Fruit fly (Drosophila melanogaster) whole organism: Measurements from ENCODE around the gene Gbeta76C.
"Not testable (repeated sequence)": the region's sequence is repeated elsewhere in the genome, so short reads cannot be mapped to it uniquely, and the experiment has no call there.

ENCODE experiments used
- CG8478 ChIP-seq: fragments of >200 bp; optimal IDR thresholded peaks from 2 replicates; lab custom pipeline; 2018; ENCODE audit warnings: inconsistent platforms
- Dll ChIP-seq: fragments of >200 bp; optimal IDR thresholded peaks from 2 replicates; lab custom pipeline; 2017
- EcR ChIP-seq, 2 experiments: fragments of >200 bp; optimal IDR thresholded peaks; 2 replicates each; lab custom pipeline; 2017; ENCODE audit warnings: missing biosample characterization in 2 of 2, missing genetic modification characterization in 2 of 2, missing genetic modification reagents in 2 of 2
- pan ChIP-seq: fragments of >200 bp; optimal IDR thresholded peaks from 2 replicates; lab custom pipeline; 2017
- psq ChIP-seq: fragments of >200 bp; optimal IDR thresholded peaks from 2 replicates; lab custom pipeline; 2017
- usp ChIP-seq: fragments of >200 bp; optimal IDR thresholded peaks from 2 replicates; lab custom pipeline; 2017; ENCODE audit warnings: missing biosample characterization, missing genetic modification characterization, mixed read lengths

The Gbeta76C gene

dm6 chr3L:19699651-19700050, 12.2 kb downstream of the Gbeta76C start:
- no peak for TF ChIP-seq CG8478 (lab: Kevin White, UChicago)
- no peak for TF ChIP-seq psq (lab: Kevin White, UChicago)
- no peak for TF ChIP-seq pan (lab: Kevin White, UChicago)
- TF ChIP-seq EcR (GFP tag; optimal IDR thresholded peaks at IDR 0.05; lab: Kevin White, UChicago): no peak
- no peak for TF ChIP-seq Dll (lab: Kevin White, UChicago)
- TF ChIP-seq usp: no peak

DNA sequence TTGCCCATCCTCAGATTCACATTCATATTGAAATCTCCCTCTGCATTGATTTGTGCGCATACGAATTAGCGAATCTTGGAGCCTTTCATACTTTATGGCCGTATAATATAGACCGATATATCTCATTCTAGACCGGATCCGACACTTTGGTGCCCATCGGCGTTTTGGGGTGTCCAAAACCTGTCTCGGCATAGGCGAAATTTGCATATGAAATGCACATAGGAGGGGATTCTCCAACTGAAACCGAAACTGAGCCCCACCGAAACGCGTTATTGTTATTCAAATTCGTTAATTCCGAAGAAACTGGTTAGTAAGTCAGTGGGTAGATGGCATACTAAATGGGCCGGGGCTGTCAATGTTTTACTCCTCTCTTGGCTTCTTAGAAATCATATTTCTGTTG, 13.0 kb downstream of the Gbeta76C start:
- TF ChIP-seq pan (lab: Kevin White, UChicago): no peak
- TF ChIP-seq psq (lab: Kevin White, UChicago): no peak
- no peak for TF ChIP-seq EcR (GFP tag; optimal IDR thresholded peaks at IDR 0.05; lab: Kevin White, UChicago)
- TF ChIP-seq usp: no peak
- no peak for TF ChIP-seq Dll (lab: Kevin White, UChicago)
- TF ChIP-seq CG8478 (lab: Kevin White, UChicago): no peak

dm6 chr3L:19701106-19701505, 13.7 kb downstream of the Gbeta76C start:
- TF ChIP-seq EcR (GFP tag; optimal IDR thresholded peaks at IDR 0.05; lab: Kevin White, UChicago) (no peak), CG8478 (lab: Kevin White, UChicago) (no peak), Dll (lab: Kevin White, UChicago) (no peak), psq (lab: Kevin White, UChicago) (no peak), usp (no peak)

dm6 chr3L:19701662-19702061, 14.2 kb downstream of the Gbeta76C start:
- TF ChIP-seq Dll (lab: Kevin White, UChicago) (no peak), EcR (GFP tag; optimal IDR thresholded peaks at IDR 0.05; lab: Kevin White, UChicago) (no peak), pan (lab: Kevin White, UChicago) (no peak), CG8478 (lab: Kevin White, UChicago) (no peak)

dm6 chr3L:19703323-19703722, 15.9 kb downstream of the Gbeta76C start:
- TF ChIP-seq psq (lab: Kevin White, UChicago) (no peak), CG8478 (lab: Kevin White, UChicago) (no peak), Dll (lab: Kevin White, UChicago) (no peak), EcR (GFP tag; optimal IDR thresholded peaks at IDR 0.05; lab: Kevin White, UChicago) (no peak), pan (lab: Kevin White, UChicago) (no peak), usp (no peak)

DNA sequence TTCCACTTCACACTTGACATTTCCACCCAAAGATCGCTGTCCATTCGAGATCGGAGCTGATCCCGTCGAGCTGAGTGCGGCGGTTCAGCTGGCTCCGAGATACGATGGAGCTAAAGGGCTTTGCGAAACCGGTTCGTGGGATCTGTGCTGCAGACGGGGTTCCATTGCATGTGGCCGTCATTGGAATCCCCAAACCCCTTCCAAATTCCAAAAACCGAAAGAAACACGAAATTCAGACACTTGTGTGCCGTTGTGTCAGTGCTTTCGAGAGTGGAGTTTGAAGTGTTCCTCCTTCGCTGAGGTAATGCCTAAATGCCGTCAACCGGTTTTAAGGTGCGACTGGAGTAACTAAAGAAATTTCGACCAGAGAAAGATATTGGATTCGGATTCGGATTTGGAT, 17.4 kb downstream of the Gbeta76C start:
- TF ChIP-seq CG8478 (lab: Kevin White, UChicago): no peak
- TF ChIP-seq Dll (lab: Kevin White, UChicago): no peak
- TF ChIP-seq psq (lab: Kevin White, UChicago): no peak
- no peak for TF ChIP-seq EcR (GFP tag; optimal IDR thresholded peaks at IDR 0.05; lab: Kevin White, UChicago)
- TF ChIP-seq pan (lab: Kevin White, UChicago): no peak
- TF ChIP-seq usp: no peak

- no peak for TF ChIP-seq CG8478 (lab: Kevin White, UChicago)
- TF ChIP-seq psq (lab: Kevin White, UChicago): no peak
- no peak for TF ChIP-seq Dll (lab: Kevin White, UChicago)
- no peak for TF ChIP-seq usp
- no peak for TF ChIP-seq pan (lab: Kevin White, UChicago)
- no peak for TF ChIP-seq EcR (GFP tag; optimal IDR thresholded peaks at IDR 0.05; lab: Kevin White, UChicago)
Measured at dm6 chr3L:19707570-19708146, 20.2 kb downstream of the Gbeta76C start, which contains the start of gene serp. serp (minus strand) TSS chr3L:19708015.

DNA sequence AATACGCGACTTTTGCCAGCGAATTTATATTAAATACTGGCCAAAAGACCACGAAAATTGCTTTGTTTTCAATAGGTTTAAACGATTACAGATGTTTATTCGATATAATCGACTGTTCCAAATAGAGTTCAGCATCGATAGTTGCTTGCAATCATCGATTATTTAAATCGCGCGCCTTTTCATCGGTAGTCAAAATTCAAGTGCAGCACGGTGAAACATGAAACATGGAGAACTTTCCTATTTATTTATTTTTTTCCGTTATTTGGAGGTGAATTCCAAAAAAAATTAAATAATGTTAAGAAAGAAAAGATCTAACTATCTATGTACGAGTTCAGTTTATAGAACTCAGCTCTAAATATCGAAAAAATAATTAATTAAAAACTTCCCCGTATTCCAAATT, 30.8 kb downstream of the Gbeta76C start, which contains the start of gene Trpml:
Trpml (minus strand) TSS at position 101 of the 400 bp plus-strand sequence.
- TF ChIP-seq CG8478, pan, psq (lab: Kevin White, UChicago): not testable (repeated sequence)

DNA sequence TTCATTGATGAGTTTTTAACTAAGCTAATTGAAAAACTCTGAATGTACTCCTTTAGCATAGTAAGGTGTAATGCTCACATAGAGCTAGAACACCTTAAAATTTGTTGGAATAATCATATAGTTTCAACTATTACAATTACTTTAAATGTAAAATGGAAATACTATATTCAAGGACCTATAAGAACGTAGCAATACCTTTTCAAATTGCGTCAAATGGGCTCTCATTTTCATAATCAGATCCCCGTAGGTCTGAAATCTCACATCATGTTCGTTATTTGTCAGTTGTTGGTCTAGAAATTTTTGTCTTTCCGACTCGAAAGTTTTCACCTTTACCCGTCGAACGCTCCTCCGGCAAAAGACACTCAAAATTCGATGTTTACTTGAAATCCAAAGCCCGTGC, 41.3 kb downstream of the Gbeta76C start, which contains the start of gene CG42529:
CG42529 (plus strand) TSS at position 301 of the 400 bp plus-strand sequence.
- not testable (repeated sequence) for TF ChIP-seq psq (lab: Kevin White, UChicago); CG8478 (lab: Kevin White, UChicago); EcR (GFP tag; optimal IDR thresholded peaks at IDR 0.05; lab: Kevin White, UChicago)
